Fruit fly (Drosophila melanogaster) whole organism, adult: ENCODE data around the gene Pura.

Experiments used
- CG11617 ChIP-seq: fragments of 200-800 bp; sonication (Bioruptor generic); optimal IDR thresholded peaks from 2 replicates; lab custom pipeline; 2017; ENCODE audit warnings: mild to moderate bottlenecking, missing biosample characterization, missing genetic modification reagents, missing genetic modification characterization
- CG12768 ChIP-seq: fragments of 200-800 bp; sonication (Bioruptor generic); optimal IDR thresholded peaks from 2 replicates; lab custom pipeline; 2017; ENCODE audit warnings: missing biosample characterization, missing genetic modification characterization, mild to moderate bottlenecking, moderate library complexity, missing genetic modification reagents
- CG14711 ChIP-seq: fragments of 200-800 bp; sonication (Bioruptor generic); optimal IDR thresholded peaks from 2 replicates; lab custom pipeline; 2018; ENCODE audit warnings: missing biosample characterization, mild to moderate bottlenecking, missing genetic modification characterization, moderate library complexity
- CG1620 ChIP-seq: fragments of 200-800 bp; sonication (Bioruptor generic); optimal IDR thresholded peaks from 2 replicates; lab custom pipeline; 2016; ENCODE audit warnings: missing biosample characterization, missing genetic modification characterization
- CG33017 ChIP-seq: fragments of 200-800 bp; sonication (Bioruptor generic); optimal IDR thresholded peaks from 2 replicates; lab custom pipeline; 2018; ENCODE audit warnings: missing biosample characterization, mild to moderate bottlenecking, missing genetic modification characterization, moderate library complexity
- CG5204 ChIP-seq: fragments of 200-800 bp; sonication (Bioruptor generic); optimal IDR thresholded peaks from 2 replicates; lab custom pipeline; 2016; ENCODE audit warnings: missing biosample characterization, missing genetic modification characterization
- CG7045 ChIP-seq: fragments of 200-800 bp; sonication (Bioruptor generic); optimal IDR thresholded peaks from 2 replicates; lab custom pipeline; 2017; ENCODE audit warnings: missing biosample characterization, mild to moderate bottlenecking, missing genetic modification characterization
- CG7101 ChIP-seq: fragments of 200-800 bp; sonication (Bioruptor generic); optimal IDR thresholded peaks from 2 replicates; lab custom pipeline; 2018; ENCODE audit warnings: missing biosample characterization, mild to moderate bottlenecking, missing genetic modification characterization, moderate library complexity
- Clk ChIP-seq: fragments of 200-800 bp; sonication (Bioruptor generic); optimal IDR thresholded peaks from 2 replicates; lab custom pipeline; 2017; ENCODE audit warnings: missing biosample characterization, missing genetic modification characterization
- Crg-1 ChIP-seq: fragments of 200-800 bp; sonication (Bioruptor generic); optimal IDR thresholded peaks from 2 replicates; lab custom pipeline; 2016; ENCODE audit warnings: missing biosample characterization, missing genetic modification characterization
- Hr96 ChIP-seq: fragments of 200-800 bp; sonication (Bioruptor generic); optimal IDR thresholded peaks from 2 replicates; lab custom pipeline; 2016; ENCODE audit warnings: missing biosample characterization, missing genetic modification characterization
- Mnt ChIP-seq: fragments of 200-800 bp; sonication (Bioruptor generic); optimal IDR thresholded peaks from 2 replicates; lab custom pipeline; 2016; ENCODE audit warnings: missing biosample characterization, mild to moderate bottlenecking, missing genetic modification characterization
- bab1 ChIP-seq: fragments of 200-800 bp; sonication (Bioruptor generic); optimal IDR thresholded peaks from 3 replicates; lab custom pipeline; 2019; ENCODE audit warnings: missing biosample characterization, mild to moderate bottlenecking, missing genetic modification characterization, moderate library complexity
- cic ChIP-seq: fragments of 200-800 bp; sonication (Bioruptor generic); optimal IDR thresholded peaks from 2 replicates; lab custom pipeline; 2017; ENCODE audit warnings: missing biosample characterization, mild to moderate bottlenecking, missing genetic modification characterization, moderate library complexity
- cnc ChIP-seq, 2 experiments: fragments of >200 bp; optimal IDR thresholded peaks; 2 replicates each; lab custom pipeline; 2017
- kay ChIP-seq: fragments of 200-800 bp; sonication (Bioruptor generic); peaks from one replicate; lab custom pipeline; 2016; ENCODE audit warnings: missing biosample characterization, missing genetic modification characterization, borderline replicate concordance
- ovo ChIP-seq: fragments of 200-800 bp; sonication (Bioruptor generic); optimal IDR thresholded peaks from 2 replicates; lab custom pipeline; 2016; ENCODE audit warnings: missing biosample characterization, missing genetic modification characterization
- pad ChIP-seq: fragments of 200-800 bp; sonication (Bioruptor generic); optimal IDR thresholded peaks from 3 replicates; lab custom pipeline; 2017; ENCODE audit warnings: missing biosample characterization, missing genetic modification characterization, mild to moderate bottlenecking, moderate library complexity, missing genetic modification reagents
- tj ChIP-seq: fragments of 200-800 bp; sonication (Bioruptor generic); optimal IDR thresholded peaks from 3 replicates; lab custom pipeline; 2017; ENCODE audit warnings: missing biosample characterization, mild to moderate bottlenecking, missing genetic modification characterization, moderate library complexity
- toe ChIP-seq: fragments of 200-800 bp; sonication (Bioruptor generic); optimal IDR thresholded peaks from 2 replicates; lab custom pipeline; 2016; ENCODE audit warnings: missing biosample characterization, missing genetic modification characterization

Pura gene

dm6 chr3L:7592791-7593190 is at the start of gene Pura:
Gene Pura (plus strand): TSS chr3L:7593091.
- TF ChIP-seq CG11617 (GFP tag; lab: Kevin White, UChicago) (no peak), kay (no peak), toe (GFP tag; lab: Kevin White, UChicago) (no peak), Crg-1 (no peak), pad (GFP tag; lab: Kevin White, UChicago) (no peak)

- no peak for TF ChIP-seq CG1620 (GFP tag; lab: Kevin White, UChicago)
- no peak for TF ChIP-seq pad (GFP tag; lab: Kevin White, UChicago)
- no peak for TF ChIP-seq tj (GFP tag; lab: Kevin White, UChicago)
- no peak for TF ChIP-seq Mnt (GFP tag; lab: Kevin White, UChicago)
- TF ChIP-seq kay = peak; percentile 56
Observed at dm6 chr3L:7544639-7545183, 48.2 kb upstream of the Pura start.

dm6 chr3L:7545562-7545961 is 47.3 kb upstream of the Pura start:
- no peak for TF ChIP-seq cnc (optimal IDR thresholded peaks at IDR 0.05; lab: Kevin White, UChicago)

- no peak for TF ChIP-seq toe (GFP tag; lab: Kevin White, UChicago)
- TF ChIP-seq CG7045 (GFP tag; lab: Kevin White, UChicago) = no peak
- no peak for TF ChIP-seq CG12768
- TF ChIP-seq Clk = no peak
- no peak for TF ChIP-seq CG11617 (GFP tag; lab: Kevin White, UChicago)
- TF ChIP-seq pad (GFP tag; lab: Kevin White, UChicago) = no peak
- no peak for TF ChIP-seq Mnt (GFP tag; lab: Kevin White, UChicago)
- no peak for TF ChIP-seq CG7101
- TF ChIP-seq CG1620 (GFP tag; lab: Kevin White, UChicago) = no peak
- no peak for TF ChIP-seq Crg-1
- no peak for TF ChIP-seq kay
- no peak for TF ChIP-seq tj (GFP tag; lab: Kevin White, UChicago)
- TF ChIP-seq bab1 (GFP tag; lab: Kevin White, UChicago) = no peak
- TF ChIP-seq Hr96 (GFP tag; lab: Kevin White, UChicago) = no peak
Observed at dm6 chr3L:7550225-7550624, 42.7 kb upstream of the Pura start.

- no peak for TF ChIP-seq CG33017 (tag; lab: Kevin White, UChicago)
Observed at dm6 chr3L:7552446-7552845, 40.4 kb upstream of the Pura start.

- TF ChIP-seq CG14711 (no peak), toe (GFP tag; lab: Kevin White, UChicago) (no peak), tj (GFP tag; lab: Kevin White, UChicago) (no peak), CG12768 (no peak), CG7045 (GFP tag; lab: Kevin White, UChicago) (no peak), CG5204 (GFP tag; lab: Kevin White, UChicago) (no peak), bab1 (GFP tag; lab: Kevin White, UChicago) (no peak), Hr96 (GFP tag; lab: Kevin White, UChicago) (no peak), cic (GFP tag; lab: Kevin White, UChicago) (no peak), CG7101 (no peak), cnc (optimal IDR thresholded peaks at IDR 0.05; lab: Kevin White, UChicago) (no peak), CG11617 (GFP tag; lab: Kevin White, UChicago) (no peak)
Observed at dm6 chr3L:7553062-7553461, 39.8 kb upstream of the Pura start.

- no peak for TF ChIP-seq tj (GFP tag; lab: Kevin White, UChicago)
- no peak for TF ChIP-seq Crg-1
- TF ChIP-seq pad (GFP tag; lab: Kevin White, UChicago) = no peak
- no peak for TF ChIP-seq CG1620 (GFP tag; lab: Kevin White, UChicago)
- no peak for TF ChIP-seq cic (GFP tag; lab: Kevin White, UChicago)
- no peak for TF ChIP-seq Hr96 (GFP tag; lab: Kevin White, UChicago)
- no peak for TF ChIP-seq CG11617 (GFP tag; lab: Kevin White, UChicago)
- no peak for TF ChIP-seq toe (GFP tag; lab: Kevin White, UChicago)
- TF ChIP-seq bab1 (GFP tag; lab: Kevin White, UChicago) = no peak
- no peak for TF ChIP-seq cnc (optimal IDR thresholded peaks at IDR 0.05; lab: Kevin White, UChicago)
- TF ChIP-seq CG14711 = no peak
Observed at dm6 chr3L:7559937-7560336, 33.0 kb upstream of the Pura start, which contains the start of gene CG14837. Gene CG14837 (minus strand): TSS chr3L:7560037.

- no peak for TF ChIP-seq cic (GFP tag; lab: Kevin White, UChicago)
- no peak for TF ChIP-seq CG12768
- TF ChIP-seq Mnt (GFP tag; lab: Kevin White, UChicago) = no peak
- no peak for TF ChIP-seq kay
- no peak for TF ChIP-seq CG7101
- no peak for TF ChIP-seq tj (GFP tag; lab: Kevin White, UChicago)
- no peak for TF ChIP-seq CG33017 (tag; lab: Kevin White, UChicago)
- no peak for TF ChIP-seq CG7045 (GFP tag; lab: Kevin White, UChicago)
- TF ChIP-seq ovo = no peak
- TF ChIP-seq CG5204 (GFP tag; lab: Kevin White, UChicago) = no peak
- no peak for TF ChIP-seq CG14711
- no peak for TF ChIP-seq Clk
- TF ChIP-seq pad (GFP tag; lab: Kevin White, UChicago) = no peak
Observed at dm6 chr3L:7560580-7560979, 32.3 kb upstream of the Pura start.
